Worm (Caenorhabditis elegans): Measurements from ENCODE around the gene hsp-25.

The hsp-25 gene

ce11 chrX:6015096-6015495 is 24.3 kb downstream of the hsp-25 start, which contains the start of gene C09B8.8:
Gene C09B8.8, plus strand, starts transcription at chrX:6015492.
- TF ChIP-seq dao-5 (tag; optimal IDR thresholded peaks at IDR 0.05) (no peak), W03F9.2 (tag; optimal IDR thresholded peaks at IDR 0.05) (no peak), him-1 (tag; optimal IDR thresholded peaks at IDR 0.05) (no peak)

ce11 chrX:6010573-6010972 is 28.9 kb downstream of the hsp-25 start, which contains the start of gene C09B8.3:
Gene C09B8.3, minus strand, starts transcription at chrX:6010673.
- TF ChIP-seq W03F9.2 (tag; optimal IDR thresholded peaks at IDR 0.05) (no peak), him-1 (tag; optimal IDR thresholded peaks at IDR 0.05) (no peak), dao-5 (tag; optimal IDR thresholded peaks at IDR 0.05) (no peak)

ce11 chrX:6004315-6004714 is 35.1 kb downstream of the hsp-25 start:
- TF ChIP-seq dao-5 (tag; optimal IDR thresholded peaks at IDR 0.05) (no peak), W03F9.2 (tag; optimal IDR thresholded peaks at IDR 0.05) (no peak), him-1 (tag; optimal IDR thresholded peaks at IDR 0.05) (no peak)

ce11 chrX:6003853-6004252 is 35.6 kb downstream of the hsp-25 start, which contains the start of gene sups-1:
Gene sups-1, plus strand, starts transcription at chrX:6004153.
- TF ChIP-seq dao-5 (tag; optimal IDR thresholded peaks at IDR 0.05) (no peak), him-1 (tag; optimal IDR thresholded peaks at IDR 0.05) (no peak), W03F9.2 (tag; optimal IDR thresholded peaks at IDR 0.05) (no peak)

ce11 chrX:6002479-6002878 is 37.0 kb downstream of the hsp-25 start:
- TF ChIP-seq dao-5 (tag; optimal IDR thresholded peaks at IDR 0.05) (no peak), W03F9.2 (tag; optimal IDR thresholded peaks at IDR 0.05) (no peak), him-1 (tag; optimal IDR thresholded peaks at IDR 0.05) (no peak)

- TF ChIP-seq dao-5 (tag; optimal IDR thresholded peaks at IDR 0.05) (no peak), W03F9.2 (tag; optimal IDR thresholded peaks at IDR 0.05) (no peak), him-1 (tag; optimal IDR thresholded peaks at IDR 0.05) (no peak)
Measured at ce11 chrX:6001432-6001831, 38.0 kb downstream of the hsp-25 start, which contains the start of gene F22F4.4. Gene F22F4.4, minus strand, starts transcription at chrX:6001532.

- no peak for TF ChIP-seq W03F9.2 (tag; optimal IDR thresholded peaks at IDR 0.05)
- no peak for TF ChIP-seq dao-5 (tag; optimal IDR thresholded peaks at IDR 0.05)
- TF ChIP-seq him-1 (tag; optimal IDR thresholded peaks at IDR 0.05): no peak
Measured at ce11 chrX:5999103-5999554, 40.3 kb downstream of the hsp-25 start, which contains the start of gene F22F4.9. Gene F22F4.9, minus strand, starts transcription at chrX:5999504.

- TF ChIP-seq W03F9.2 (tag; optimal IDR thresholded peaks at IDR 0.05) (no peak), dao-5 (tag; optimal IDR thresholded peaks at IDR 0.05) (no peak), him-1 (tag; optimal IDR thresholded peaks at IDR 0.05) (no peak)
Measured at ce11 chrX:5995613-5996206, 43.7 kb downstream of the hsp-25 start, which contains the start of gene inx-3. Gene inx-3, plus strand, starts transcription at chrX:5996156.

- TF ChIP-seq dao-5 (tag; optimal IDR thresholded peaks at IDR 0.05) (no peak), W03F9.2 (tag; optimal IDR thresholded peaks at IDR 0.05) (no peak), him-1 (tag; optimal IDR thresholded peaks at IDR 0.05) (no peak)
Measured at ce11 chrX:5994004-5994403, 45.4 kb downstream of the hsp-25 start.

ce11 chrX:5992770-5993169 is 46.7 kb downstream of the hsp-25 start, which contains the start of gene F22F4.5:
Gene F22F4.5, minus strand, starts transcription at chrX:5992870.
- no peak for TF ChIP-seq dao-5 (tag; optimal IDR thresholded peaks at IDR 0.05)
- no peak for TF ChIP-seq him-1 (tag; optimal IDR thresholded peaks at IDR 0.05)
- TF ChIP-seq W03F9.2 (tag; optimal IDR thresholded peaks at IDR 0.05): no peak

ce11 chrX:5987910-5988309 is 51.5 kb downstream of the hsp-25 start:
- no peak for TF ChIP-seq dao-5 (tag; optimal IDR thresholded peaks at IDR 0.05)

- no peak for TF ChIP-seq him-1 (tag; optimal IDR thresholded peaks at IDR 0.05)
- no peak for TF ChIP-seq W03F9.2 (tag; optimal IDR thresholded peaks at IDR 0.05)
- TF ChIP-seq dao-5 (tag; optimal IDR thresholded peaks at IDR 0.05): no peak
Measured at ce11 chrX:5985720-5986119, 53.7 kb downstream of the hsp-25 start.

ce11 chrX:5984581-5985039 is 54.8 kb downstream of the hsp-25 start, which contains the start of gene klp-13:
Gene klp-13, plus strand, starts transcription at chrX:5984989.
- TF ChIP-seq him-1 (tag; optimal IDR thresholded peaks at IDR 0.05): peak; percentile 76
- TF ChIP-seq W03F9.2 (tag; optimal IDR thresholded peaks at IDR 0.05): no peak

All from whole organism, L4/young adult.